Worm (Caenorhabditis elegans): Measurements from ENCODE around the gene ttr-36.

ttr-36 gene

ce11 chrX:6519946-6520345, 9.2 kb downstream of the ttr-36 start:
- TF ChIP-seq nhr-43 (tag; optimal IDR thresholded peaks at IDR 0.05; ENCODE audit: poor library complexity, severe bottlenecking) (no peak), nhr-23 (tag; optimal IDR thresholded peaks at IDR 0.05) (peak; percentile 79), egl-5 (tag; optimal IDR thresholded peaks at IDR 0.05) (no peak)

- TF ChIP-seq elt-2 (tag; optimal IDR thresholded peaks at IDR 0.05): peak; percentile 80
- peak; percentile 41 for TF ChIP-seq pqm-1 (tag; optimal IDR thresholded peaks at IDR 0.05)
- no peak for TF ChIP-seq daf-12 (tag; optimal IDR thresholded peaks at IDR 0.05)
- no peak for TF ChIP-seq nhr-77 (tag; optimal IDR thresholded peaks at IDR 0.05)
- TF ChIP-seq nhr-43 (tag; optimal IDR thresholded peaks at IDR 0.05; ENCODE audit: poor library complexity, severe bottlenecking): peak; percentile 5
- peak; percentile 82 for TF ChIP-seq skn-1 (tag; optimal IDR thresholded peaks at IDR 0.05)
- no peak for TF ChIP-seq snpc-4 (tag; optimal IDR thresholded peaks at IDR 0.05)
- TF ChIP-seq ceh-16 (tag; optimal IDR thresholded peaks at IDR 0.05): no peak
Measured at ce11 chrX:6520644-6521043, 9.9 kb downstream of the ttr-36 start.

- TF ChIP-seq lsy-12 (tag; optimal IDR thresholded peaks at IDR 0.05) (no peak), ama-1 (optimal IDR thresholded peaks at IDR 0.05) (peak; percentile 15), pha-4 (tag; optimal IDR thresholded peaks at IDR 0.05) (peak; percentile 36), aly-2 (tag; optimal IDR thresholded peaks at IDR 0.05) (no peak), elt-1 (tag; optimal IDR thresholded peaks at IDR 0.05) (no peak), elt-2 (tag; optimal IDR thresholded peaks at IDR 0.05) (peak; percentile 93), nhr-76 (tag; optimal IDR thresholded peaks at IDR 0.05) (no peak), pqm-1 (tag; optimal IDR thresholded peaks at IDR 0.05) (peak; percentile 90), ztf-4 (tag; optimal IDR thresholded peaks at IDR 0.05) (no peak), nhr-67 (tag; optimal IDR thresholded peaks at IDR 0.05) (no peak), jun-1 (tag; optimal IDR thresholded peaks at IDR 0.05) (peak; percentile 59)
Measured at ce11 chrX:6522634-6523070, 11.9 kb downstream of the ttr-36 start.

ce11 chrX:6530046-6530445, 19.3 kb downstream of the ttr-36 start, which contains the start of gene ceh-60:
ceh-60 (minus strand) TSS chrX:6530146.
- TF ChIP-seq pha-4 (tag; optimal IDR thresholded peaks at IDR 0.05) (no peak), ceh-9 (tag; optimal IDR thresholded peaks at IDR 0.05) (no peak), skn-1 (tag; optimal IDR thresholded peaks at IDR 0.05) (no peak), lsy-12 (tag; optimal IDR thresholded peaks at IDR 0.05) (no peak), R02D3.7 (tag; optimal IDR thresholded peaks at IDR 0.05) (no peak), ceh-82 (tag; optimal IDR thresholded peaks at IDR 0.05) (no peak), nhr-12 (tag; optimal IDR thresholded peaks at IDR 0.05) (no peak), egl-27 (tag; optimal IDR thresholded peaks at IDR 0.05) (no peak), nhr-76 (tag; optimal IDR thresholded peaks at IDR 0.05) (no peak), lin-15B (tag; optimal IDR thresholded peaks at IDR 0.05) (no peak), hmg-11 (tag; optimal IDR thresholded peaks at IDR 0.05) (no peak), nhr-77 (tag; optimal IDR thresholded peaks at IDR 0.05) (no peak), pqm-1 (tag; optimal IDR thresholded peaks at IDR 0.05) (no peak), jun-1 (tag; optimal IDR thresholded peaks at IDR 0.05) (no peak)

- TF ChIP-seq egl-5 (tag; optimal IDR thresholded peaks at IDR 0.05) (no peak), elt-2 (tag; optimal IDR thresholded peaks at IDR 0.05) (peak; percentile 93), lsy-12 (tag; optimal IDR thresholded peaks at IDR 0.05) (no peak), pha-4 (tag; optimal IDR thresholded peaks at IDR 0.05) (peak; percentile 4), pqm-1 (tag; optimal IDR thresholded peaks at IDR 0.05) (peak; percentile 21), aly-2 (tag; optimal IDR thresholded peaks at IDR 0.05) (no peak), sea-2 (GFP tag; optimal IDR thresholded peaks at IDR 0.05) (no peak), nhr-12 (tag; optimal IDR thresholded peaks at IDR 0.05) (no peak), fos-1 (tag; optimal IDR thresholded peaks at IDR 0.05) (no peak), nhr-237 (tag; optimal IDR thresholded peaks at IDR 0.05) (no peak), ama-1 (optimal IDR thresholded peaks at IDR 0.05) (no peak), nhr-43 (tag; optimal IDR thresholded peaks at IDR 0.05; ENCODE audit: poor library complexity, severe bottlenecking) (no peak)
Measured at ce11 chrX:6530591-6530990, 19.9 kb downstream of the ttr-36 start.

- TF ChIP-seq nhr-76 (tag; optimal IDR thresholded peaks at IDR 0.05) (no peak), nfya-1 (tag; optimal IDR thresholded peaks at IDR 0.05; ENCODE audit: insufficient read depth) (peak; percentile 38)
Measured at ce11 chrX:6531896-6532295, 21.2 kb downstream of the ttr-36 start.

ce11 chrX:6533038-6533437, 22.3 kb downstream of the ttr-36 start:
- TF ChIP-seq elt-2 (tag; optimal IDR thresholded peaks at IDR 0.05): peak; percentile 50
- no peak for TF ChIP-seq sea-2 (GFP tag; optimal IDR thresholded peaks at IDR 0.05)
- no peak for TF ChIP-seq lsy-12 (tag; optimal IDR thresholded peaks at IDR 0.05)
- TF ChIP-seq ceh-9 (tag; optimal IDR thresholded peaks at IDR 0.05): no peak

Data from whole organism, L3 larva.